Worm (Caenorhabditis elegans) whole organism, L4 larva: Measurements from ENCODE around the gene C34H4.5.

Source experiments
- ZK546.5 ChIP-seq, 2 experiments: sonication (generic microtip); optimal IDR thresholded peaks; 2 replicates each; lab custom pipeline; 2017; ENCODE audit warnings: missing biosample characterization in 2 of 2, missing genetic modification characterization in 2 of 2
- fkh-10 ChIP-seq: fragments of 150-350 bp; optimal IDR thresholded peaks from 2 replicates; lab custom pipeline; 2014; ENCODE audit warnings: missing biosample characterization, missing genetic modification reagents, missing genetic modification characterization
- jun-1 ChIP-seq: fragments of 150-350 bp; optimal IDR thresholded peaks from 2 replicates; lab custom pipeline; 2014; ENCODE audit warnings: missing biosample characterization, missing genetic modification reagents, missing genetic modification characterization
- nhr-11 ChIP-seq: fragments of 150-350 bp; optimal IDR thresholded peaks from 2 replicates; lab custom pipeline; 2014; ENCODE audit warnings: missing biosample characterization, missing genetic modification characterization
- pha-4 ChIP-seq, 2 experiments: fragments of 150-350 bp in 1 of 2; fragments of 200-800 bp in 1 of 2; sonication (Bioruptor generic) in 1 of 2; IDR thresholded peaks in 1 of 2; optimal IDR thresholded peaks in 1 of 2; 2 replicates each; pipeline versions ENCODE4 v1.3.6 to Lab custom; 2014 to 2022; ENCODE audit warnings: missing genetic modification characterization in 2 of 2, missing genetic modification reagents in 2 of 2, missing biosample characterization in 1 of 2, missing compliant biosample characterization in 1 of 2

- TF ChIP-seq jun-1 (tag; lab: Kevin White, UChicago): no peak
- no peak for TF ChIP-seq nhr-11 (tag; lab: Kevin White, UChicago)
- no peak for TF ChIP-seq fkh-10 (GFP tag; lab: Kevin White, UChicago)
- no peak for TF ChIP-seq ZK546.5 (tag; optimal IDR thresholded peaks at IDR 0.05; lab: Kevin White, UChicago)
- no peak for TF ChIP-seq pha-4 (GFP tag; IDR thresholded peaks at IDR 0.05; lab: Robert Waterston, UW)
- TF ChIP-seq pha-4 (tag; optimal IDR thresholded peaks at IDR 0.05; lab: Kevin White, UChicago): no peak
These were observed 27.7 kb downstream of the C34H4.5 start for ce11 chrIV:1522358-1522757.
